Fruit fly (Drosophila melanogaster): ENCODE results near the gene Crg-1.

Crg-1 gene

dm6 chrX:3774277-3774676 lies 18.7 kb upstream of the Crg-1 start (continued):
- TF ChIP-seq fd59A (GFP tag; optimal IDR thresholded peaks at IDR 0.05): peak; percentile 39
- TF ChIP-seq CG31627 (GFP tag; optimal IDR thresholded peaks at IDR 0.05): peak; percentile 80
- TF ChIP-seq CG10631 (GFP tag; optimal IDR thresholded peaks at IDR 0.05): peak; percentile 77
- TF ChIP-seq Ets96B (tag; optimal IDR thresholded peaks at IDR 0.05): peak; percentile 65
- TF ChIP-seq Gug (GFP tag; IDR thresholded peaks at IDR 0.05): peak; percentile 89
- TF ChIP-seq CG4318 (GFP tag; optimal IDR thresholded peaks at IDR 0.05): peak; percentile 75
- TF ChIP-seq net (GFP tag; optimal IDR thresholded peaks at IDR 0.05): peak; percentile 83
- peak; percentile 69 for TF ChIP-seq Ets21C (GFP tag; optimal IDR thresholded peaks at IDR 0.05)
- peak; percentile 46 for TF ChIP-seq CG1621 (tag; optimal IDR thresholded peaks at IDR 0.05)
- TF ChIP-seq Eip75B (GFP tag; optimal IDR thresholded peaks at IDR 0.05): peak; percentile 69
- peak; percentile 84 for TF ChIP-seq Met (GFP tag; optimal IDR thresholded peaks at IDR 0.05)
- peak; percentile 78 for TF ChIP-seq Sox14 (GFP tag; optimal IDR thresholded peaks at IDR 0.05)
- peak; percentile 90 for TF ChIP-seq CG11294 (GFP tag; IDR thresholded peaks at IDR 0.05)
- peak; percentile 65 for TF ChIP-seq CG10669 (GFP tag; optimal IDR thresholded peaks at IDR 0.05)
- peak; percentile 49 for TF ChIP-seq dac (GFP tag; optimal IDR thresholded peaks at IDR 0.05)
- peak; percentile 96 for TF ChIP-seq eg (GFP tag; IDR thresholded peaks at IDR 0.05)
- TF ChIP-seq CG7368 (GFP tag; optimal IDR thresholded peaks at IDR 0.05): peak; percentile 62
- TF ChIP-seq CG9139 (GFP tag; optimal IDR thresholded peaks at IDR 0.05): no peak
- peak; percentile 52 for TF ChIP-seq CG11902 (GFP tag; optimal IDR thresholded peaks at IDR 0.05)
- TF ChIP-seq salr (GFP tag; optimal IDR thresholded peaks at IDR 0.05): peak; percentile 0 to 49

DNA sequence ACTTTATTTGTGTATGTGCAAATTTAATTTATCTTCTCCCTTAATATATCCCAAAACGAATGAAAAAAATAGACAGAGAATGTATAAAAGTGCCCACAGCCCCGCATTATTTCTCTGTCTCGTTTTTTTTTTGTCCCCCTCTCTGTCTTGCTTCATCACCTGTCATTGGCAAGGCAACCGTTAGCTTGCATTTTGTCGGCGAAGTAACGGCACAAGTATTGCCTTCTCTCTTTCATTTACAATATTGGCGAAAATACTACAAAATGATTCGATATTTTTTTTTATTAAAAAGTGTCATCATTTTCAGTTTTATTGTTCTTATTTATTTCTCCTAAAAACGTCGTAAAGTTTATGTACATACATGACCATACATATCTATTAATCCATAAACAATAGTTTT lies 17.9 kb upstream of the Crg-1 start:
- TF ChIP-seq Eip78C (GFP tag): peak; percentile 25
- no peak for TF ChIP-seq CG6163 (GFP tag; IDR thresholded peaks at IDR 0.05)
- no peak for TF ChIP-seq CG11294 (GFP tag; IDR thresholded peaks at IDR 0.05)

dm6 chrX:3775822-3776668 lies 17.0 kb upstream of the Crg-1 start:
- peak; percentile 93 for TF ChIP-seq CG6808 (GFP tag; optimal IDR thresholded peaks at IDR 0.05)
- TF ChIP-seq dsx (GFP tag; optimal IDR thresholded peaks at IDR 0.05; ENCODE audit: poor library complexity, severe bottlenecking): peak; percentile 62
- TF ChIP-seq Smox (GFP tag; optimal IDR thresholded peaks at IDR 0.05): peak; percentile 33
- TF ChIP-seq CG1621 (tag; optimal IDR thresholded peaks at IDR 0.05): peak; percentile 82
- no peak for TF ChIP-seq cyc (GFP tag; optimal IDR thresholded peaks at IDR 0.05)
- TF ChIP-seq Sox14 (GFP tag; optimal IDR thresholded peaks at IDR 0.05): peak; percentile 71
- TF ChIP-seq CG7368 (GFP tag; optimal IDR thresholded peaks at IDR 0.05): peak; percentile 72
- TF ChIP-seq CG3919 (GFP tag; optimal IDR thresholded peaks at IDR 0.05): peak; percentile 47
- TF ChIP-seq Hr4 (GFP tag; optimal IDR thresholded peaks at IDR 0.05): peak; percentile 10
- peak; percentile 43 for TF ChIP-seq OdsH (GFP tag; optimal IDR thresholded peaks at IDR 0.05)
- TF ChIP-seq CG9139 (GFP tag; optimal IDR thresholded peaks at IDR 0.05): peak; percentile 94
- TF ChIP-seq CG16779 (tag; optimal IDR thresholded peaks at IDR 0.05): peak; percentile 88
- TF ChIP-seq ss (GFP tag; optimal IDR thresholded peaks at IDR 0.05): peak; percentile 96 to 97
- no peak for TF ChIP-seq lz (GFP tag; optimal IDR thresholded peaks at IDR 0.05)
- no peak for TF ChIP-seq fd85E (GFP tag; optimal IDR thresholded peaks at IDR 0.05)
- no peak for TF ChIP-seq CG31627 (GFP tag; optimal IDR thresholded peaks at IDR 0.05)
- peak; percentile 67 for TF ChIP-seq dac (GFP tag; optimal IDR thresholded peaks at IDR 0.05)
- TF ChIP-seq CG8119 (GFP tag; IDR thresholded peaks at IDR 0.05): peak; percentile 86
- TF ChIP-seq topi (GFP tag; optimal IDR thresholded peaks at IDR 0.05): peak; percentile 51
- TF ChIP-seq pdm3 (GFP tag; optimal IDR thresholded peaks at IDR 0.05): peak; percentile 61
- peak; percentile 23 for TF ChIP-seq CG8319 (GFP tag; optimal IDR thresholded peaks at IDR 0.05)
- no peak for TF ChIP-seq CG11294 (GFP tag; IDR thresholded peaks at IDR 0.05)
- peak; percentile 90 for TF ChIP-seq Eip78C (GFP tag)
- no peak for TF ChIP-seq CG11902 (GFP tag; optimal IDR thresholded peaks at IDR 0.05)
- peak; percentile 87 for TF ChIP-seq net (GFP tag; optimal IDR thresholded peaks at IDR 0.05)
- TF ChIP-seq CG34406 (GFP tag; optimal IDR thresholded peaks at IDR 0.05): peak; percentile 62
- peak; percentile 67 for TF ChIP-seq Eip93F (GFP tag; optimal IDR thresholded peaks at IDR 0.05)
- peak; percentile 93 for TF ChIP-seq CG6163 (GFP tag; IDR thresholded peaks at IDR 0.05)
- peak; percentile 70 for TF ChIP-seq Ets96B (tag; optimal IDR thresholded peaks at IDR 0.05)
- no peak for TF ChIP-seq Hr38 (GFP tag; optimal IDR thresholded peaks at IDR 0.05)
- peak; percentile 92 for TF ChIP-seq eg (GFP tag; IDR thresholded peaks at IDR 0.05)
- peak; percentile 49 for TF ChIP-seq CG11762 (GFP tag; optimal IDR thresholded peaks at IDR 0.05; ENCODE audit: insufficient read depth)
- TF ChIP-seq CG6276 (GFP tag; optimal IDR thresholded peaks at IDR 0.05): peak; percentile 95
- TF ChIP-seq Sox15 (GFP tag; optimal IDR thresholded peaks at IDR 0.05): no peak
- TF ChIP-seq Hr39 (GFP tag; optimal IDR thresholded peaks at IDR 0.05): no peak
